Fruit fly (Drosophila melanogaster) whole organism, embryonic: ENCODE data around the gene asun.

Source experiments
- Blimp-1 ChIP-seq: fragments of 200-800 bp; sonication (Bioruptor generic); optimal IDR thresholded peaks from 3 replicates; lab custom pipeline; 2018; ENCODE audit warnings: missing biosample characterization, missing genetic modification characterization, mild to moderate bottlenecking, moderate library complexity, missing genetic modification reagents
- CG10209 ChIP-seq: fragments of 200-800 bp; sonication (Bioruptor generic); optimal IDR thresholded peaks from 3 replicates; lab custom pipeline; 2017; ENCODE audit warnings: missing biosample characterization, mild to moderate bottlenecking, missing genetic modification characterization, missing genetic modification reagents
- CG11247 ChIP-seq: fragments of 200-800 bp; sonication (Bioruptor generic); IDR thresholded peaks from 2 replicates; pipeline ENCODE4 v1.3.6; 2022; ENCODE audit warnings: missing biosample characterization, missing genetic modification characterization
- CG11456 ChIP-seq: fragments of 200-800 bp; sonication (Bioruptor generic); IDR thresholded peaks from 3 replicates; pipeline ENCODE4 v1.3.6; 2022; ENCODE audit warnings: missing biosample characterization, missing genetic modification characterization
- CG12744 ChIP-seq: fragments of 200-800 bp; sonication (Bioruptor generic); optimal IDR thresholded peaks from 2 replicates; lab custom pipeline; 2016; ENCODE audit warnings: missing biosample characterization, missing genetic modification characterization
- CG13424 ChIP-seq: fragments of 200-800 bp; sonication (Bioruptor generic); optimal IDR thresholded peaks from 2 replicates; lab custom pipeline; 2019; ENCODE audit warnings: missing biosample characterization, mild to moderate bottlenecking, missing genetic modification characterization, moderate library complexity
- CG2875 ChIP-seq: fragments of 200-800 bp; sonication (Bioruptor generic); optimal IDR thresholded peaks from 2 replicates; lab custom pipeline; 2017; ENCODE audit warnings: missing biosample characterization, mild to moderate bottlenecking, missing genetic modification characterization, missing genetic modification reagents
- CG30431 ChIP-seq: fragments of 200-800 bp; sonication (Bioruptor generic); optimal IDR thresholded peaks from 2 replicates; lab custom pipeline; 2017; ENCODE audit warnings: missing biosample characterization, missing genetic modification characterization
- CG3065 ChIP-seq: fragments of 200-800 bp; sonication (Bioruptor generic); optimal IDR thresholded peaks from 2 replicates; lab custom pipeline; 2016; ENCODE audit warnings: missing biosample characterization, missing genetic modification characterization
- CG31388 ChIP-seq: fragments of 200-800 bp; sonication (Bioruptor generic); optimal IDR thresholded peaks from 2 replicates; lab custom pipeline; 2016; ENCODE audit warnings: missing biosample characterization, missing genetic modification characterization
- CG31441 ChIP-seq: fragments of 200-800 bp; sonication (Bioruptor generic); IDR thresholded peaks from 2 replicates; pipeline ENCODE4 v1.3.6; 2022; ENCODE audit warnings: missing biosample characterization, missing genetic modification characterization
- CG3163 ChIP-seq: fragments of 200-800 bp; sonication (Bioruptor generic); optimal IDR thresholded peaks from 3 replicates; lab custom pipeline; 2016; ENCODE audit warnings: missing biosample characterization, missing genetic modification characterization
- CG34224 ChIP-seq: fragments of 200-800 bp; sonication (Bioruptor generic); IDR thresholded peaks from 3 replicates; pipeline ENCODE4 v1.3.6; 2022; ENCODE audit warnings: missing biosample characterization, missing genetic modification characterization; ENCODE audit not compliant: partially characterized antibody
- CG4424 ChIP-seq: fragments of 200-800 bp; sonication (Bioruptor generic); optimal IDR thresholded peaks from 3 replicates; lab custom pipeline; 2016; ENCODE audit warnings: missing biosample characterization, missing genetic modification characterization
- CG4730 ChIP-seq: fragments of 200-800 bp; sonication (Bioruptor generic); IDR thresholded peaks from 2 replicates; pipeline ENCODE4 v1.3.6; 2022; ENCODE audit warnings: missing biosample characterization, missing genetic modification characterization
- CG6765 ChIP-seq: fragments of 200-800 bp; sonication (Bioruptor generic); optimal IDR thresholded peaks from 3 replicates; lab custom pipeline; 2017; ENCODE audit warnings: missing biosample characterization, mild to moderate bottlenecking, missing genetic modification characterization
- CG7271 ChIP-seq: fragments of 200-800 bp; sonication (Bioruptor generic); optimal IDR thresholded peaks from 2 replicates; lab custom pipeline; 2018; ENCODE audit warnings: missing biosample characterization, mild to moderate bottlenecking, missing genetic modification characterization, moderate library complexity
- CG7745 ChIP-seq: fragments of 200-800 bp; sonication (Bioruptor generic); optimal IDR thresholded peaks from 2 replicates; lab custom pipeline; 2018; ENCODE audit warnings: missing biosample characterization, mild to moderate bottlenecking, missing genetic modification characterization, moderate library complexity
- CG8388 ChIP-seq: fragments of 200-800 bp; sonication (Bioruptor generic); optimal IDR thresholded peaks from 2 replicates; lab custom pipeline; 2019; ENCODE audit warnings: missing biosample characterization, mild to moderate bottlenecking, missing genetic modification characterization, moderate library complexity
- CG9932 ChIP-seq: fragments of 200-800 bp; sonication (Bioruptor generic); IDR thresholded peaks from 2 replicates; pipeline ENCODE4 v1.3.6; 2022; ENCODE audit warnings: missing biosample characterization, missing genetic modification characterization
- Chrac-16 ChIP-seq: fragments of 200-800 bp; sonication (Bioruptor generic); optimal IDR thresholded peaks from 3 replicates; lab custom pipeline; 2016; ENCODE audit warnings: missing biosample characterization, missing genetic modification characterization
- E2f1 ChIP-seq: fragments of 200-800 bp; sonication (Bioruptor generic); IDR thresholded peaks from 2 replicates; pipeline ENCODE4 v1.3.6; 2022; ENCODE audit warnings: missing biosample characterization, missing genetic modification characterization
- Fer2 ChIP-seq: fragments of 200-800 bp; sonication (Bioruptor generic); optimal IDR thresholded peaks from 2 replicates; lab custom pipeline; 2018; ENCODE audit warnings: missing biosample characterization, mild to moderate bottlenecking, missing genetic modification characterization, moderate library complexity
- HLHmδ ChIP-seq: fragments of 200-800 bp; sonication (Bioruptor generic); optimal IDR thresholded peaks from 2 replicates; lab custom pipeline; 2018; ENCODE audit warnings: missing biosample characterization, mild to moderate bottlenecking, missing genetic modification characterization, moderate library complexity
- Jarid2 ChIP-seq: fragments of 200-800 bp; sonication (Bioruptor generic); optimal IDR thresholded peaks from 3 replicates; lab custom pipeline; 2017; ENCODE audit warnings: mild to moderate bottlenecking, missing biosample characterization, missing genetic modification reagents, missing genetic modification characterization
- Nf-YA ChIP-seq: fragments of 200-800 bp; sonication (Bioruptor generic); IDR thresholded peaks from 2 replicates; pipeline ENCODE4 v1.3.6; 2022; ENCODE audit warnings: missing biosample characterization, missing genetic modification characterization
- NfI ChIP-seq: fragments of 200-800 bp; sonication (Bioruptor generic); optimal IDR thresholded peaks from 3 replicates; lab custom pipeline; 2018; ENCODE audit warnings: missing biosample characterization, mild to moderate bottlenecking, missing genetic modification characterization, moderate library complexity
- Oaz ChIP-seq: fragments of 200-800 bp; sonication (Bioruptor generic); IDR thresholded peaks from 2 replicates; pipeline ENCODE4 v1.3.6; 2022; ENCODE audit warnings: missing biosample characterization, missing genetic modification characterization
- Opbp ChIP-seq: fragments of 200-800 bp; sonication (Bioruptor generic); IDR thresholded peaks from 3 replicates; pipeline ENCODE4 v1.3.6; 2022; ENCODE audit warnings: missing biosample characterization, missing genetic modification characterization; ENCODE audit not compliant: partially characterized antibody
- Ptx1 ChIP-seq: fragments of 200-800 bp; sonication (Bioruptor generic); IDR thresholded peaks from 2 replicates; pipeline ENCODE4 v1.3.6; 2022; ENCODE audit warnings: missing biosample characterization, missing genetic modification characterization
- Sin3A ChIP-seq: fragments of >200 bp; optimal IDR thresholded peaks from 2 replicates; lab custom pipeline; 2018
- Sox100B ChIP-seq: fragments of 200-800 bp; sonication (Bioruptor generic); optimal IDR thresholded peaks from 3 replicates; lab custom pipeline; 2018; ENCODE audit warnings: missing biosample characterization, mild to moderate bottlenecking, missing genetic modification characterization
- Spps ChIP-seq: fragments of 200-800 bp; sonication (Bioruptor generic); optimal IDR thresholded peaks from 2 replicates; lab custom pipeline; 2018; ENCODE audit warnings: missing biosample characterization, mild to moderate bottlenecking, missing genetic modification characterization
- Xbp1 ChIP-seq: fragments of 200-800 bp; sonication (Bioruptor generic); optimal IDR thresholded peaks from 3 replicates; lab custom pipeline; 2016; ENCODE audit warnings: missing biosample characterization, mild to moderate bottlenecking, missing genetic modification characterization
- cato ChIP-seq: fragments of 200-800 bp; sonication (Bioruptor generic); optimal IDR thresholded peaks from 2 replicates; lab custom pipeline; 2016; ENCODE audit warnings: missing biosample characterization, missing genetic modification characterization, borderline replicate concordance
- cg ChIP-seq: fragments of 200-800 bp; sonication (Bioruptor generic); optimal IDR thresholded peaks from 3 replicates; lab custom pipeline; 2019; ENCODE audit warnings: missing biosample characterization, mild to moderate bottlenecking, missing genetic modification characterization, moderate library complexity
- crp ChIP-seq, 2 experiments: fragments of 200-800 bp; sonication (Bioruptor generic); optimal IDR thresholded peaks; 2 replicates in 1 of 2; 3 replicates in 1 of 2; lab custom pipeline; 2017; ENCODE audit warnings: missing biosample characterization in 2 of 2, missing genetic modification characterization in 2 of 2, mild to moderate bottlenecking in 1 of 2, moderate library complexity in 1 of 2
- esg ChIP-seq: fragments of 200-800 bp; sonication (Bioruptor generic); conservative IDR thresholded peaks from 2 replicates; pipeline ENCODE4 v1.3.6; 2022; ENCODE audit warnings: missing biosample characterization, missing genetic modification characterization
- inv ChIP-seq: fragments of 200-800 bp; sonication (Bioruptor generic); IDR thresholded peaks from 2 replicates; pipeline ENCODE4 v1.3.6; 2022; ENCODE audit warnings: missing biosample characterization, missing genetic modification characterization; ENCODE audit not compliant: partially characterized antibody
- jing ChIP-seq: fragments of 200-800 bp; sonication (Bioruptor generic); optimal IDR thresholded peaks from 2 replicates; lab custom pipeline; 2018; ENCODE audit warnings: missing biosample characterization, mild to moderate bottlenecking, missing genetic modification characterization
- knrl ChIP-seq: fragments of 200-800 bp; sonication (Bioruptor generic); IDR thresholded peaks from 3 replicates; pipeline ENCODE4 v1.3.6; 2022; ENCODE audit warnings: missing biosample characterization, missing genetic modification characterization; ENCODE audit not compliant: partially characterized antibody
- nom ChIP-seq: fragments of 200-800 bp; sonication (Bioruptor generic); optimal IDR thresholded peaks from 2 replicates; lab custom pipeline; 2017; ENCODE audit warnings: missing biosample characterization, missing genetic modification characterization, mild to moderate bottlenecking, moderate library complexity, missing genetic modification reagents
- pnt ChIP-seq: fragments of 200-800 bp; sonication (Bioruptor generic); optimal IDR thresholded peaks from 3 replicates; lab custom pipeline; 2016; ENCODE audit warnings: missing biosample characterization, missing genetic modification characterization
- row ChIP-seq: fragments of 200-800 bp; sonication (Bioruptor generic); IDR thresholded peaks from 3 replicates; pipeline ENCODE4 v1.3.6; 2022; ENCODE audit warnings: missing biosample characterization, missing genetic modification characterization
- sens-2 ChIP-seq: fragments of 200-800 bp; sonication (Bioruptor generic); IDR thresholded peaks from 2 replicates; pipeline ENCODE4 v1.3.6; 2022; ENCODE audit warnings: missing biosample characterization, missing genetic modification characterization
- tap ChIP-seq: fragments of 200-800 bp; optimal IDR thresholded peaks from 3 replicates; lab custom pipeline; 2019; ENCODE audit warnings: missing biosample characterization, mild to moderate bottlenecking, missing genetic modification characterization, moderate library complexity
- ttk ChIP-seq: fragments of 200-800 bp; sonication (Bioruptor generic); IDR thresholded peaks from 2 replicates; pipeline ENCODE4 v2.1.2; 2022; ENCODE audit warnings: missing biosample characterization, missing genetic modification characterization
- twi ChIP-seq: fragments of 200-800 bp; optimal IDR thresholded peaks from 2 replicates; lab custom pipeline; 2019; ENCODE audit warnings: missing biosample characterization, mild to moderate bottlenecking, missing genetic modification characterization, moderate library complexity
- vnd ChIP-seq: fragments of 200-800 bp; sonication (Bioruptor generic); IDR thresholded peaks from 3 replicates; pipeline ENCODE4 v1.3.6; 2022; ENCODE audit warnings: missing biosample characterization, missing genetic modification characterization; ENCODE audit not compliant: partially characterized antibody

Gene asun

dm6 chr3R:16222300-16222903 lies 41.7 kb upstream of the asun start (continued):
- TF ChIP-seq CG6765 (GFP tag; lab: Kevin White, UChicago) (peak; percentile 93), Xbp1 (GFP tag; lab: Kevin White, UChicago) (peak; percentile 100), inv (GFP tag; lab: Robert Waterston, UW) (no peak), Nf-YA (GFP tag; lab: Robert Waterston, UW) (peak; percentile 100), CG4730 (GFP tag; lab: Robert Waterston, UW) (peak; percentile 100), Jarid2 (peak; percentile 94), pnt (GFP tag; lab: Kevin White, UChicago) (peak; percentile 100), CG12744 (peak; percentile 98), ttk (peak; percentile 100), cg (peak; percentile 99), Opbp (GFP tag; lab: Robert Waterston, UW) (no peak; the same call in 2 of the 3 replicates), CG11456 (GFP tag; lab: Robert Waterston, UW) (peak; percentile 100), CG11247 (GFP tag; lab: Robert Waterston, UW) (peak; percentile 99), CG30431 (GFP tag; lab: Kevin White, UChicago) (peak; percentile 99), Sin3A (lab: Kevin White, UChicago) (no peak), Fer2 (peak; percentile 97), CG13424 (tag; lab: Kevin White, UChicago) (peak; percentile 98), nom (GFP tag; lab: Kevin White, UChicago) (peak; percentile 89), CG31388 (GFP tag; lab: Kevin White, UChicago) (peak; percentile 99), knrl (peak; percentile 21; the same call in 1 of the 3 replicates), E2f1 (GFP tag; lab: Robert Waterston, UW) (peak; percentile 100), sens-2 (GFP tag; lab: Robert Waterston, UW) (peak; percentile 99), CG8388 (GFP tag; lab: Kevin White, UChicago) (peak; percentile 98), cato (peak; percentile 98), NfI (GFP tag; lab: Kevin White, UChicago) (peak; percentile 99), Sox100B (GFP tag; lab: Kevin White, UChicago) (peak; percentile 91), Blimp-1 (peak; percentile 99), esg (GFP tag; lab: Robert Waterston, UW) (peak; percentile 100), CG31441 (GFP tag; lab: Robert Waterston, UW) (peak; percentile 89), CG10209 (GFP tag; lab: Kevin White, UChicago) (peak; percentile 99), CG3163 (GFP tag; lab: Kevin White, UChicago) (peak; percentile 95), tap (tag; lab: Kevin White, UChicago) (peak; percentile 99), row (GFP tag; lab: Robert Waterston, UW) (peak; percentile 100), HLHmδ (GFP tag; lab: Kevin White, UChicago) (peak; percentile 6), CG2875 (GFP tag; lab: Kevin White, UChicago) (peak; percentile 99), CG7745 (tag; lab: Kevin White, UChicago) (peak; percentile 92), CG34224 (GFP tag; lab: Robert Waterston, UW) (no peak), CG7271 (tag; lab: Kevin White, UChicago) (peak; percentile 92), twi (tag; lab: Kevin White, UChicago) (peak; percentile 95), CG9932 (GFP tag; lab: Robert Waterston, UW) (peak; percentile 99), vnd (GFP tag; lab: Robert Waterston, UW) (no peak), CG4424 (GFP tag; lab: Kevin White, UChicago) (peak; percentile 99), Spps (tag; lab: Kevin White, UChicago) (peak; percentile 96), Oaz (GFP tag; lab: Robert Waterston, UW) (peak; percentile 99), crp (GFP tag; optimal IDR thresholded peaks at IDR 0.05; lab: Kevin White, UChicago) (peak in 1 of 2 experiments; percentile 76), CG3065 (peak; percentile 99), Ptx1 (GFP tag; lab: Robert Waterston, UW) (peak; percentile 100), Chrac-16 (GFP tag; lab: Kevin White, UChicago) (peak; percentile 99), jing (GFP tag; lab: Kevin White, UChicago) (peak; percentile 99)
